Fruit fly (Drosophila melanogaster) whole organism: ENCODE measurements around the gene Vha13.

ENCODE experiments used
- Dll ChIP-seq: fragments of >200 bp; optimal IDR thresholded peaks from 2 replicates; lab custom pipeline; 2017
- pan ChIP-seq: fragments of >200 bp; optimal IDR thresholded peaks from 2 replicates; lab custom pipeline; 2017
- psq ChIP-seq: fragments of >200 bp; optimal IDR thresholded peaks from 2 replicates; lab custom pipeline; 2017

DNA sequence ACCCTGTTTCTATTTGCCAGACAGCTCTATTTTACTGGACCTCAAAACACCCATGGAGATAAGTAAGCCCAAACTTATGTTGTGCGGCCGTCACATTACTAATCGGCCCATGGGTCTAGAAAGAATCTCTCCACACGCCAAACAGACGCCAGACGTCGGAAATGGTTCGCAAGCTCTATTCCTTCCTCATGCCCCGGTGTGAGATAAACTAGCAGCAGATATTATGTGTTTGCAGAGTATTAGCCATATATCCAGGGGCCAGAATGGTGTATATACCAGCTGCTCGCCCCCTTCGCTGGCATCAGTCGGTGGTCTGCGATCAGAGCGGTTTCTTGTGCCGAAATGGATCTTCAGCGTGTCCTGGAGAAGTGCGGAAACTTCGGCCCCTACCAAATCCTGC is 34.3 kb downstream of the Vha13 start, which contains the start of gene CG17752:
- TF ChIP-seq psq (lab: Kevin White, UChicago): no peak
- no peak for TF ChIP-seq pan (lab: Kevin White, UChicago)
- TF ChIP-seq Dll (lab: Kevin White, UChicago): no peak
